Worm (Caenorhabditis elegans): Measurements from ENCODE around the gene F18E9.8.

- TF ChIP-seq dao-5 (tag; optimal IDR thresholded peaks at IDR 0.05) (peak; percentile 14), W03F9.2 (tag; optimal IDR thresholded peaks at IDR 0.05) (peak; percentile 15), him-1 (tag; optimal IDR thresholded peaks at IDR 0.05) (no peak)
Measured at ce11 chrX:8623840-8624591, 42.7 kb upstream of the F18E9.8 start.
